Fruit fly (Drosophila melanogaster): ENCODE measurements around the gene repo.
A peak's percentile ranks its signal among the peaks of the same experiment; 100 is the strongest.

repo gene

DNA sequence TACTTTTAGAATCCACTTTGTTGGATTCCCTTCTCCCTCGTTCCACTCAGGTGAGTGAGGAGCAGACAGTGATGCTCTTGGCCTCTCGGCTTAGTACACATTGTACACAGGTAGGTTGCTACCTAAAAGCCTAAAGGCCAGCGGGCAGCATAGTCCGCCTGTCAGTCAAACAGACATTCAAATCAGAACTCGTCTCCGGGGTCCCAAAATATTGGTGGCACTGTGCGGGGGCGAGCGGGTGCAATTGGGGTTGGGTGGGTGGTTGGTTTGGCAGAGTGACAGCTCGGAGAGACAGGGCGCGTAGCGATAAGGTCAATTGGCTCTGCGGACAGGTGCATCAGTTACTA is 38.2 kb upstream of the repo start:
- peak; percentile 4 for TF ChIP-seq HmgZ (tag; optimal IDR thresholded peaks at IDR 0.05)
- TF ChIP-seq CG8290 (GFP tag; optimal IDR thresholded peaks at IDR 0.05) = no peak
- peak in 1 of 2 experiments; percentile 44 for TF ChIP-seq CG8290 (tag; optimal IDR thresholded peaks at IDR 0.05)
- TF ChIP-seq CG11504 (tag; optimal IDR thresholded peaks at IDR 0.05) = no peak
- no peak for TF ChIP-seq hkb (optimal IDR thresholded peaks at IDR 0.05)
- TF ChIP-seq hkb (GFP tag; IDR thresholded peaks at IDR 0.05) = no peak
- TF ChIP-seq Xrp1 (GFP tag; IDR thresholded peaks at IDR 0.05) = no peak
- TF ChIP-seq B-H1 (GFP tag; IDR thresholded peaks at IDR 0.05) = no peak
- no peak for TF ChIP-seq CG1024 (GFP tag; IDR thresholded peaks at IDR 0.05)
- peak; percentile 55 for TF ChIP-seq Sry-β (GFP tag; optimal IDR thresholded peaks at IDR 0.05)
- TF ChIP-seq CG4328 (GFP tag; optimal IDR thresholded peaks at IDR 0.05) = no peak
- peak in 1 of 2 experiments; percentile 18 for TF ChIP-seq Trl (optimal IDR thresholded peaks at IDR 0.05)
- no peak for TF ChIP-seq Trl (GFP tag; optimal IDR thresholded peaks at IDR 0.05)
- no peak for TF ChIP-seq D19A (tag; optimal IDR thresholded peaks at IDR 0.05)
- no peak for TF ChIP-seq CG17328 (GFP tag; IDR thresholded peaks at IDR 0.05)
- TF ChIP-seq CG9437 (GFP tag; optimal IDR thresholded peaks at IDR 0.05) = peak; percentile 64
- no peak for TF ChIP-seq CG10543 (GFP tag; optimal IDR thresholded peaks at IDR 0.05)
- peak; percentile 48 for TF ChIP-seq Med (GFP tag)
- TF ChIP-seq Scr (GFP tag; IDR thresholded peaks at IDR 0.05; ENCODE audit: partially characterized antibody) = no peak
- TF ChIP-seq Gug (GFP tag; IDR thresholded peaks at IDR 0.05) = peak; percentile 44; the same call in 3 of the 4 replicates
- peak; percentile 19 for TF ChIP-seq Ets65A (GFP tag)
- TF ChIP-seq bcd (GFP tag; optimal IDR thresholded peaks at IDR 0.05) = no peak
- peak; percentile 65 for TF ChIP-seq CG12769 (tag; optimal IDR thresholded peaks at IDR 0.05)
- no peak for TF ChIP-seq CG8089 (GFP tag; optimal IDR thresholded peaks at IDR 0.05)

DNA sequence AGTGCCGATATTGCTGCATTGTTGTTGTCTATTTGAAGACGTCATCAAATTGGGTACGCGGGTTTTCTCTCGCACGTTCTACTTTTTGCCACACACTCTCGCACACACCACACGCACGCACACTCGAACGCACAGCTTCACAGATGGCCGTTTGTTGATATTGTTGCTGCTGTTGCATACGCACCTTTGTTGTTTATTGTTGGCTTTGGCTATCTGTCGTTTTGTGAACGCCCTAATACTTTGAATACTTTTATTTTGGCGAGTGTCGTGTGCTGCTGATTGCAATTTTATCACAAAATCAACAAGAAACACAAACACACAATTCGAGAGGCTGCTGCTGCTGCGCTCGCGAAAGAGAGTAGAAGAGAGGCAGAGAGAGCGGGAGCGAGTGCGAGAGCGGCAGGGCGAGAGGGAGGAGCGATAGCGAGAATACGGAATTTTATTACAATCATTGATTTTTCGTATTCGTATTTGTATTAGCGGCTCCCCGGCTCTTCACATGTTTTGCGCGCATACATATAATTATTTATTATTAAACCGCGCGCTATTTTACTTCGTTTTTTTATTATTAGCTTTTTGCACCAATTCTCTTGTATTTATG is 37.4 kb upstream of the repo start:
- TF ChIP-seq CG13123 (GFP tag; optimal IDR thresholded peaks at IDR 0.05) (peak; percentile 39), Usf (GFP tag; optimal IDR thresholded peaks at IDR 0.05) (no peak), sens-2 (GFP tag; IDR thresholded peaks at IDR 0.05) (no peak), h (optimal IDR thresholded peaks at IDR 0.05) (no peak), C15 (GFP tag; IDR thresholded peaks at IDR 0.05) (no peak), dati (GFP tag; IDR thresholded peaks at IDR 0.05) (no peak), CG3726 (GFP tag; IDR thresholded peaks at IDR 0.05) (no peak), cato (GFP tag; optimal IDR thresholded peaks at IDR 0.05; ENCODE audit: borderline replicate concordance) (no peak), CG30020 (tag; optimal IDR thresholded peaks at IDR 0.05) (no peak), knrl (GFP tag; IDR thresholded peaks at IDR 0.05; ENCODE audit: partially characterized antibody) (no peak), CG14965 (GFP tag; optimal IDR thresholded peaks at IDR 0.05; ENCODE audit: borderline replicate concordance) (no peak), eyg (GFP tag; optimal IDR thresholded peaks at IDR 0.05) (peak; percentile 27), ken (GFP tag; IDR thresholded peaks at IDR 0.05) (no peak), slp2 (GFP tag; optimal IDR thresholded peaks at IDR 0.05) (peak; percentile 30), CG31388 (GFP tag; optimal IDR thresholded peaks at IDR 0.05) (no peak), Adf1 (GFP tag; IDR thresholded peaks at IDR 0.05) (no peak), ERR (GFP tag; optimal IDR thresholded peaks at IDR 0.05) (peak; percentile 41), sr (GFP tag; IDR thresholded peaks at IDR 0.05) (no peak), HmgD (GFP tag; optimal IDR thresholded peaks at IDR 0.05) (no peak), usp (GFP tag; optimal IDR thresholded peaks at IDR 0.05) (no peak), CoRest (tag; optimal IDR thresholded peaks at IDR 0.05) (peak; percentile 7), H2.0 (GFP tag; IDR thresholded peaks at IDR 0.05) (no peak), Ada2b (GFP tag; IDR thresholded peaks at IDR 0.05) (no peak), CG1603 (tag; optimal IDR thresholded peaks at IDR 0.05) (peak; percentile 64), CG18476 (GFP tag; optimal IDR thresholded peaks at IDR 0.05) (peak; percentile 39), CG12391 (tag; optimal IDR thresholded peaks at IDR 0.05) (peak; percentile 25), shn (GFP tag; optimal IDR thresholded peaks at IDR 0.05) (no peak), CG3281 (GFP tag; optimal IDR thresholded peaks at IDR 0.05) (peak; percentile 19), pita (GFP tag; optimal IDR thresholded peaks at IDR 0.05) (no peak), Sin3A (optimal IDR thresholded peaks at IDR 0.05) (no peak), E2f1 (GFP tag; IDR thresholded peaks at IDR 0.05) (no peak)
